Fruit fly (Drosophila melanogaster): ENCODE data around the gene alpha-Est9.

dm6 chr3R:7475708-7476107, 29.2 kb downstream of the alpha-Est9 start:
- no peak for TF ChIP-seq ttk (optimal IDR thresholded peaks at IDR 0.05)
- no peak for TF ChIP-seq Myc (optimal IDR thresholded peaks at IDR 0.05)
